Fruit fly (Drosophila melanogaster) whole organism: ENCODE measurements around the gene Rbcn-3B.
A peak's percentile ranks its signal among the peaks of the same experiment; 100 is the strongest.

Experiments used
- CG8478 ChIP-seq: fragments of >200 bp; optimal IDR thresholded peaks from 2 replicates; lab custom pipeline; 2018; ENCODE audit warnings: inconsistent platforms
- Dll ChIP-seq: fragments of >200 bp; optimal IDR thresholded peaks from 2 replicates; lab custom pipeline; 2017
- EcR ChIP-seq, 2 experiments: fragments of >200 bp; optimal IDR thresholded peaks; 2 replicates each; lab custom pipeline; 2017; ENCODE audit warnings: missing biosample characterization in 2 of 2, missing genetic modification characterization in 2 of 2, missing genetic modification reagents in 2 of 2
- pan ChIP-seq: fragments of >200 bp; optimal IDR thresholded peaks from 2 replicates; lab custom pipeline; 2017
- psq ChIP-seq: fragments of >200 bp; optimal IDR thresholded peaks from 2 replicates; lab custom pipeline; 2017
- usp ChIP-seq: fragments of >200 bp; optimal IDR thresholded peaks from 2 replicates; lab custom pipeline; 2017; ENCODE audit warnings: missing biosample characterization, missing genetic modification characterization, mixed read lengths

The Rbcn-3B gene

dm6 chrX:1893532-1893931 is 15.2 kb upstream of the Rbcn-3B start:
- TF ChIP-seq pan (lab: Kevin White, UChicago) = no peak
- TF ChIP-seq Dll (lab: Kevin White, UChicago) = no peak
- TF ChIP-seq usp = no peak
- no peak for TF ChIP-seq psq (lab: Kevin White, UChicago)
- TF ChIP-seq CG8478 (lab: Kevin White, UChicago) = no peak
- no peak for TF ChIP-seq EcR (GFP tag; optimal IDR thresholded peaks at IDR 0.05; lab: Kevin White, UChicago)

- TF ChIP-seq EcR (GFP tag; optimal IDR thresholded peaks at IDR 0.05; lab: Kevin White, UChicago) = no peak
- TF ChIP-seq CG8478 (lab: Kevin White, UChicago) = no peak
- no peak for TF ChIP-seq Dll (lab: Kevin White, UChicago)
- TF ChIP-seq psq (lab: Kevin White, UChicago) = no peak
- no peak for TF ChIP-seq pan (lab: Kevin White, UChicago)
- no peak for TF ChIP-seq usp
Measured at dm6 chrX:1897384-1897783, 11.3 kb upstream of the Rbcn-3B start.

- TF ChIP-seq usp (no peak), Dll (lab: Kevin White, UChicago) (peak; percentile 34)
Measured at dm6 chrX:1899445-1900085, 9.2 kb upstream of the Rbcn-3B start.

dm6 chrX:1900123-1900818 is 8.4 kb upstream of the Rbcn-3B start, which contains the start of gene arm:
Gene arm (minus strand): TSS chrX:1900646.
- TF ChIP-seq pan (lab: Kevin White, UChicago) (no peak), CG8478 (lab: Kevin White, UChicago) (no peak), psq (lab: Kevin White, UChicago) (no peak), Dll (lab: Kevin White, UChicago) (no peak), EcR (GFP tag; optimal IDR thresholded peaks at IDR 0.05; lab: Kevin White, UChicago) (no peak), usp (no peak)

- TF ChIP-seq CG8478 (lab: Kevin White, UChicago) = no peak
- TF ChIP-seq usp = no peak
- TF ChIP-seq pan (lab: Kevin White, UChicago) = no peak
- no peak for TF ChIP-seq Dll (lab: Kevin White, UChicago)
- no peak for TF ChIP-seq psq (lab: Kevin White, UChicago)
- no peak for TF ChIP-seq EcR (GFP tag; optimal IDR thresholded peaks at IDR 0.05; lab: Kevin White, UChicago)
Measured at dm6 chrX:1901605-1902136, 7.0 kb upstream of the Rbcn-3B start, which contains the start of gene Ldaf1. Gene Ldaf1 (minus strand): TSS chrX:1901911.

- TF ChIP-seq EcR (GFP tag; optimal IDR thresholded peaks at IDR 0.05; lab: Kevin White, UChicago) = no peak
- TF ChIP-seq psq (lab: Kevin White, UChicago) = no peak
- no peak for TF ChIP-seq pan (lab: Kevin White, UChicago)
- no peak for TF ChIP-seq CG8478 (lab: Kevin White, UChicago)
- TF ChIP-seq Dll (lab: Kevin White, UChicago) = no peak
- no peak for TF ChIP-seq usp
Measured at dm6 chrX:1903077-1903476, 5.6 kb upstream of the Rbcn-3B start, which contains the start of gene CG32801. Gene CG32801 (minus strand): TSS chrX:1903177.

- TF ChIP-seq EcR (GFP tag; optimal IDR thresholded peaks at IDR 0.05; lab: Kevin White, UChicago) (no peak), Dll (lab: Kevin White, UChicago) (no peak), pan (lab: Kevin White, UChicago) (no peak), CG8478 (lab: Kevin White, UChicago) (no peak)
Measured at dm6 chrX:1903968-1904367, 4.8 kb upstream of the Rbcn-3B start.

dm6 chrX:1907727-1908264 is 924 bp upstream of the Rbcn-3B start, which contains the start of gene mip130:
Gene mip130 (plus strand): TSS chrX:1908239.
- TF ChIP-seq CG8478 (lab: Kevin White, UChicago) (no peak), Dll (lab: Kevin White, UChicago) (no peak), usp (no peak), psq (lab: Kevin White, UChicago) (no peak), pan (lab: Kevin White, UChicago) (no peak), EcR (GFP tag; optimal IDR thresholded peaks at IDR 0.05; lab: Kevin White, UChicago) (no peak)

- TF ChIP-seq pan (lab: Kevin White, UChicago) (no peak), Dll (lab: Kevin White, UChicago) (no peak), psq (lab: Kevin White, UChicago) (no peak), EcR (GFP tag; optimal IDR thresholded peaks at IDR 0.05; lab: Kevin White, UChicago) (no peak), usp (no peak), CG8478 (lab: Kevin White, UChicago) (no peak)
Measured at dm6 chrX:1909533-1909932, 813 bp downstream of the Rbcn-3B start.

dm6 chrX:1922765-1923501 is 14.2 kb downstream of the Rbcn-3B start, which contains the start of the genes eIF2Bepsilon and Ocrl:
Gene eIF2Bepsilon (minus strand): TSS chrX:1922874.
Gene Ocrl (plus strand): TSS chrX:1922981.
- no peak for TF ChIP-seq psq (lab: Kevin White, UChicago)
- TF ChIP-seq Dll (lab: Kevin White, UChicago) = peak; percentile 26
- no peak for TF ChIP-seq pan (lab: Kevin White, UChicago)
- TF ChIP-seq CG8478 (lab: Kevin White, UChicago) = no peak
- TF ChIP-seq usp = no peak
- TF ChIP-seq EcR (GFP tag; optimal IDR thresholded peaks at IDR 0.05; lab: Kevin White, UChicago) = no peak
